Fruit fly (Drosophila melanogaster) whole organism, embryonic: ENCODE measurements around the gene Cow.
A peak's percentile ranks its signal among the peaks of the same experiment; 100 is the strongest.

ENCODE experiments used
- ATbp ChIP-seq: fragments of 200-800 bp; sonication (Bioruptor generic); optimal IDR thresholded peaks from 2 replicates; lab custom pipeline; 2017; ENCODE audit warnings: missing biosample characterization, mild to moderate bottlenecking, missing genetic modification characterization, missing genetic modification reagents
- Asciz ChIP-seq: fragments of 200-800 bp; sonication (Bioruptor generic); optimal IDR thresholded peaks from 2 replicates; lab custom pipeline; 2017; ENCODE audit warnings: missing biosample characterization, mild to moderate bottlenecking, missing genetic modification characterization, missing genetic modification reagents
- Bteb2 ChIP-seq: fragments of 200-800 bp; sonication (Bioruptor generic); optimal IDR thresholded peaks from 2 replicates; lab custom pipeline; 2016; ENCODE audit warnings: missing biosample characterization, missing genetic modification characterization
- CG11085 ChIP-seq: fragments of 200-800 bp; sonication (Bioruptor generic); IDR thresholded peaks from 2 replicates; pipeline ENCODE4 v1.3.6; 2022; ENCODE audit warnings: missing biosample characterization, missing genetic modification characterization
- CG12236 ChIP-seq: fragments of 200-800 bp; sonication (Bioruptor generic); optimal IDR thresholded peaks from 2 replicates; lab custom pipeline; 2016; ENCODE audit warnings: missing biosample characterization, missing genetic modification characterization
- CG14014 ChIP-seq: fragments of 200-800 bp; sonication (Bioruptor generic); IDR thresholded peaks from 2 replicates; pipeline ENCODE4 v1.3.6; 2022; ENCODE audit warnings: missing biosample characterization, missing genetic modification characterization
- CG1832 ChIP-seq: fragments of 200-800 bp; sonication (Bioruptor generic); optimal IDR thresholded peaks from 2 replicates; lab custom pipeline; 2017; ENCODE audit warnings: missing biosample characterization, mild to moderate bottlenecking, missing genetic modification characterization, inconsistent platforms
- CG30020 ChIP-seq: fragments of 200-800 bp; optimal IDR thresholded peaks from 2 replicates; lab custom pipeline; 2019; ENCODE audit warnings: missing biosample characterization, mild to moderate bottlenecking, missing genetic modification characterization, moderate library complexity
- CG3065 ChIP-seq: fragments of 200-800 bp; sonication (Bioruptor generic); optimal IDR thresholded peaks from 2 replicates; lab custom pipeline; 2016; ENCODE audit warnings: missing biosample characterization, missing genetic modification characterization
- CG6175 ChIP-seq: fragments of 200-800 bp; sonication (Bioruptor generic); IDR thresholded peaks from 3 replicates; pipeline ENCODE4 v1.3.6; 2022; ENCODE audit warnings: missing biosample characterization, missing genetic modification characterization
- CG7372 ChIP-seq: fragments of 200-800 bp; sonication (Bioruptor generic); IDR thresholded peaks from 2 replicates; pipeline ENCODE4 v1.3.6; 2022; ENCODE audit warnings: missing biosample characterization, missing genetic modification characterization
- CHES-1-like ChIP-seq: fragments of 200-800 bp; sonication (Bioruptor generic); optimal IDR thresholded peaks from 2 replicates; lab custom pipeline; 2016; ENCODE audit warnings: missing biosample characterization, missing genetic modification characterization
- D ChIP-seq, 2 experiments: fragments of 200-800 bp in 1 of 2; fragments of >200 bp in 1 of 2; sonication (Bioruptor generic) in 1 of 2; optimal IDR thresholded peaks; 2 replicates in 1 of 2; 3 replicates in 1 of 2; lab custom pipeline; 2017; ENCODE audit warnings: mild to moderate bottlenecking in 1 of 2, missing biosample characterization in 1 of 2, missing genetic modification characterization in 1 of 2, missing genetic modification reagents in 1 of 2
- Kr ChIP-seq: fragments of 200-800 bp; sonication (Bioruptor generic); optimal IDR thresholded peaks from 2 replicates; lab custom pipeline; 2017; ENCODE audit warnings: missing biosample characterization, mild to moderate bottlenecking, missing genetic modification characterization
- Med ChIP-seq: fragments of 200-800 bp; sonication (Bioruptor generic); peaks from one replicate; lab custom pipeline; 2016; ENCODE audit warnings: missing biosample characterization, missing genetic modification characterization, mild to moderate bottlenecking, inconsistent platforms, moderate library complexity
- Sin3A ChIP-seq: fragments of >200 bp; optimal IDR thresholded peaks from 2 replicates; lab custom pipeline; 2018
- Trl ChIP-seq, 3 experiments: fragments of >200 bp in 2 of 3; fragments of 200-800 bp in 1 of 3; sonication (Bioruptor generic) in 1 of 3; optimal IDR thresholded peaks; 2 replicates in 1 of 3; 3 replicates in 2 of 3; lab custom pipeline; 2016 to 2017; ENCODE audit warnings: missing biosample characterization in 1 of 3, missing genetic modification characterization in 1 of 3
- chinmo ChIP-seq: fragments of 200-800 bp; sonication (Bioruptor generic); IDR thresholded peaks from 4 replicates; pipeline ENCODE4 v1.3.6; 2022; ENCODE audit warnings: missing biosample characterization, missing genetic modification characterization; ENCODE audit not compliant: partially characterized antibody
- chm ChIP-seq: fragments of 200-800 bp; sonication (Bioruptor generic); IDR thresholded peaks from 2 replicates; pipeline ENCODE4 v1.3.6; 2022; ENCODE audit warnings: missing biosample characterization, missing genetic modification characterization
- chn ChIP-seq: fragments of 200-800 bp; sonication (Bioruptor generic); optimal IDR thresholded peaks from 2 replicates; lab custom pipeline; 2016; ENCODE audit warnings: missing biosample characterization, missing genetic modification characterization
- crp ChIP-seq, 2 experiments: fragments of 200-800 bp; sonication (Bioruptor generic); optimal IDR thresholded peaks; 2 replicates in 1 of 2; 3 replicates in 1 of 2; lab custom pipeline; 2017; ENCODE audit warnings: missing biosample characterization in 2 of 2, missing genetic modification characterization in 2 of 2, mild to moderate bottlenecking in 1 of 2, moderate library complexity in 1 of 2
- ewg ChIP-seq: fragments of 200-800 bp; sonication (Bioruptor generic); optimal IDR thresholded peaks from 3 replicates; lab custom pipeline; 2017; ENCODE audit warnings: mild to moderate bottlenecking, missing biosample characterization, missing genetic modification reagents, missing genetic modification characterization
- eyg ChIP-seq: fragments of 200-800 bp; sonication (Bioruptor generic); optimal IDR thresholded peaks from 3 replicates; lab custom pipeline; 2016; ENCODE audit warnings: missing biosample characterization, missing genetic modification characterization
- gce ChIP-seq: fragments of 200-800 bp; sonication (Bioruptor generic); IDR thresholded peaks from 3 replicates; pipeline ENCODE4 v1.3.6; 2022; ENCODE audit warnings: missing biosample characterization, missing genetic modification characterization
- jing ChIP-seq: fragments of 200-800 bp; sonication (Bioruptor generic); optimal IDR thresholded peaks from 2 replicates; lab custom pipeline; 2018; ENCODE audit warnings: missing biosample characterization, mild to moderate bottlenecking, missing genetic modification characterization
- pan ChIP-seq, 4 experiments: fragments of >200 bp in 3 of 4; fragments of 200-800 bp in 1 of 4; sonication (Bioruptor generic) in 1 of 4; optimal IDR thresholded peaks in 3 of 4; IDR thresholded peaks in 1 of 4; 2 replicates each; pipeline versions ENCODE4 v1.3.6 to Lab custom; 2017 to 2022; ENCODE audit warnings: missing biosample characterization in 2 of 4, missing genetic modification characterization in 2 of 4, mixed read lengths in 1 of 4
- phol ChIP-seq: fragments of 200-800 bp; sonication (Bioruptor generic); optimal IDR thresholded peaks from 3 replicates; lab custom pipeline; 2018; ENCODE audit warnings: missing biosample characterization, mild to moderate bottlenecking, missing genetic modification characterization, moderate library complexity
- slp2 ChIP-seq: fragments of 200-800 bp; sonication (Bioruptor generic); optimal IDR thresholded peaks from 2 replicates; lab custom pipeline; 2016; ENCODE audit warnings: missing biosample characterization, missing genetic modification characterization
- sna ChIP-seq: fragments of 200-800 bp; sonication (Bioruptor generic); IDR thresholded peaks from 2 replicates; pipeline ENCODE4 v1.3.6; 2022; ENCODE audit warnings: missing biosample characterization, missing genetic modification characterization; ENCODE audit not compliant: partially characterized antibody
- sug ChIP-seq: fragments of 200-800 bp; optimal IDR thresholded peaks from 2 replicates; lab custom pipeline; 2019; ENCODE audit warnings: missing biosample characterization, mild to moderate bottlenecking, missing genetic modification characterization, moderate library complexity
- tll ChIP-seq, 2 experiments: fragments of 200-800 bp in 1 of 2; fragments of >200 bp in 1 of 2; sonication (Bioruptor generic) in 1 of 2; optimal IDR thresholded peaks; 2 replicates each; lab custom pipeline; 2017 to 2019; ENCODE audit warnings: missing biosample characterization in 2 of 2, missing genetic modification characterization in 2 of 2, mild to moderate bottlenecking in 1 of 2, moderate library complexity in 1 of 2
- twi ChIP-seq: fragments of 200-800 bp; optimal IDR thresholded peaks from 2 replicates; lab custom pipeline; 2019; ENCODE audit warnings: missing biosample characterization, mild to moderate bottlenecking, missing genetic modification characterization, moderate library complexity
- vfl ChIP-seq: fragments of 200-800 bp; sonication (Bioruptor generic); optimal IDR thresholded peaks from 2 replicates; lab custom pipeline; 2016; ENCODE audit warnings: missing biosample characterization, missing genetic modification characterization
- z ChIP-seq: fragments of 200-800 bp; sonication (Bioruptor generic); IDR thresholded peaks from 3 replicates; pipeline ENCODE4 v1.3.6; 2022; ENCODE audit warnings: missing biosample characterization, missing genetic modification characterization
- zen ChIP-seq: fragments of 200-800 bp; sonication (Bioruptor generic); optimal IDR thresholded peaks from 3 replicates; lab custom pipeline; 2018; ENCODE audit warnings: missing biosample characterization, mild to moderate bottlenecking, missing genetic modification characterization, moderate library complexity

The Cow gene

dm6 chr3R:23133301-23133828 is 20.8 kb upstream of the Cow start (continued):
- TF ChIP-seq zen (tag; lab: Kevin White, UChicago) (peak; percentile 37), sug (tag; lab: Kevin White, UChicago) (no peak), CG6175 (GFP tag; lab: Robert Waterston, UW) (no peak), z (GFP tag; lab: Robert Waterston, UW) (no peak), Med (GFP tag; lab: Kevin White, UChicago) (no peak), jing (GFP tag; lab: Kevin White, UChicago) (no peak), Bteb2 (no peak), eyg (GFP tag; lab: Kevin White, UChicago) (no peak), CG12236 (no peak), chm (GFP tag; lab: Robert Waterston, UW) (no peak), CG11085 (GFP tag; lab: Robert Waterston, UW) (no peak), Trl (optimal IDR thresholded peaks at IDR 0.05; lab: Kevin White, UChicago) (no peak), Trl (GFP tag; optimal IDR thresholded peaks at IDR 0.05; lab: Kevin White, UChicago) (no peak), CG7372 (no peak), sna (GFP tag; lab: Robert Waterston, UW) (no peak), pan (optimal IDR thresholded peaks at IDR 0.05; lab: Kevin White, UChicago) (no peak), pan (GFP tag; optimal IDR thresholded peaks at IDR 0.05 in 1 of 2, IDR thresholded peaks at IDR 0.05 in 1 of 2) (no peak), CG1832 (peak; percentile 54), ATbp (no peak), CG30020 (tag; lab: Kevin White, UChicago) (no peak), vfl (GFP tag; lab: Kevin White, UChicago) (no peak), CHES-1-like (GFP tag; lab: Kevin White, UChicago) (no peak), chn (GFP tag; lab: Kevin White, UChicago) (peak; percentile 3)

dm6 chr3R:23132299-23132698 is 19.8 kb upstream of the Cow start:
- no peak for TF ChIP-seq phol (tag; lab: Kevin White, UChicago)
- TF ChIP-seq Med (GFP tag; lab: Kevin White, UChicago) = peak; percentile 10

- TF ChIP-seq pan (optimal IDR thresholded peaks at IDR 0.05; lab: Kevin White, UChicago) = peak in 1 of 2 experiments; percentile 14
- TF ChIP-seq pan (GFP tag; optimal IDR thresholded peaks at IDR 0.05 in 1 of 2, IDR thresholded peaks at IDR 0.05 in 1 of 2) = no peak
- TF ChIP-seq Sin3A = no peak
- TF ChIP-seq crp (GFP tag; optimal IDR thresholded peaks at IDR 0.05; lab: Kevin White, UChicago) = no peak
- TF ChIP-seq chinmo (GFP tag; lab: Robert Waterston, UW) = 0 out of 4 replicates have a peak, but pooled peaks have one; percentile 3
- no peak for TF ChIP-seq ewg
- no peak for TF ChIP-seq Asciz (GFP tag; lab: Kevin White, UChicago)
- TF ChIP-seq gce (GFP tag; lab: Robert Waterston, UW) = 0 out of 3 replicates have a peak, but pooled peaks have one; percentile 18
- peak in 1 of 2 experiments; percentile 67 for TF ChIP-seq tll (GFP tag; optimal IDR thresholded peaks at IDR 0.05; lab: Kevin White, UChicago)
- no peak for TF ChIP-seq slp2 (GFP tag; lab: Kevin White, UChicago)
- TF ChIP-seq Med (GFP tag; lab: Kevin White, UChicago) = peak; percentile 35
- TF ChIP-seq D (optimal IDR thresholded peaks at IDR 0.05; lab: Kevin White, UChicago) = peak; percentile 59
- no peak for TF ChIP-seq D (GFP tag; optimal IDR thresholded peaks at IDR 0.05; lab: Kevin White, UChicago)
- peak; percentile 93 for TF ChIP-seq twi (tag; lab: Kevin White, UChicago)
- TF ChIP-seq CG14014 (GFP tag; lab: Robert Waterston, UW) = no peak
- TF ChIP-seq Kr (GFP tag; lab: Kevin White, UChicago) = peak; percentile 29
- peak; percentile 53 for TF ChIP-seq CG3065 (GFP tag; lab: Kevin White, UChicago)
Observed at dm6 chr3R:23131341-23131884, 18.9 kb upstream of the Cow start.
